Worm (Caenorhabditis elegans) whole organism, L2 larva: ENCODE results near the gene pad-2.

ENCODE experiments used
- R02D3.7 ChIP-seq: fragments of 150-350 bp; optimal IDR thresholded peaks from 2 replicates; lab custom pipeline; 2014; ENCODE audit warnings: missing biosample characterization, missing genetic modification characterization
- Y55F3AM.14 ChIP-seq: fragments of 200-800 bp; sonication (Bioruptor generic); optimal IDR thresholded peaks from 2 replicates; lab custom pipeline; 2018; ENCODE audit warnings: mild to moderate bottlenecking, missing genetic modification characterization, missing compliant biosample characterization
- alr-1 ChIP-seq: fragments of 150-350 bp; optimal IDR thresholded peaks from 2 replicates; lab custom pipeline; 2014; ENCODE audit warnings: missing biosample characterization, missing genetic modification characterization
- aly-2 ChIP-seq: fragments of 150-350 bp; optimal IDR thresholded peaks from 2 replicates; lab custom pipeline; 2014; ENCODE audit warnings: missing biosample characterization, missing genetic modification characterization
- ama-1 ChIP-seq: fragments of 150-350 bp; optimal IDR thresholded peaks from 2 replicates; lab custom pipeline; 2018; ENCODE audit warnings: inconsistent platforms
- ceh-82 ChIP-seq: fragments of 150-350 bp; optimal IDR thresholded peaks from 2 replicates; lab custom pipeline; 2014; ENCODE audit warnings: missing biosample characterization, missing genetic modification characterization
- elt-3 ChIP-seq: sonication (generic microtip); optimal IDR thresholded peaks from 2 replicates; lab custom pipeline; 2017; ENCODE audit warnings: missing biosample characterization, missing genetic modification characterization
- lin-13 ChIP-seq: fragments of 150-350 bp; optimal IDR thresholded peaks from 2 replicates; lab custom pipeline; 2014; ENCODE audit warnings: missing biosample characterization, missing genetic modification reagents, missing genetic modification characterization
- lsy-2 ChIP-seq, 2 experiments: fragments of 150-350 bp in 1 of 2; sonication (generic microtip) in 1 of 2; optimal IDR thresholded peaks; 2 replicates each; lab custom pipeline; 2014 to 2017; ENCODE audit warnings: missing biosample characterization in 2 of 2, missing genetic modification characterization in 2 of 2
- nhr-12 ChIP-seq: fragments of 150-350 bp; optimal IDR thresholded peaks from 2 replicates; lab custom pipeline; 2014; ENCODE audit warnings: missing biosample characterization, missing genetic modification characterization
- nhr-6 ChIP-seq: fragments of 150-350 bp; optimal IDR thresholded peaks from 2 replicates; lab custom pipeline; 2014; ENCODE audit warnings: missing biosample characterization, missing genetic modification characterization
- snpc-4 ChIP-seq: fragments of 150-350 bp; optimal IDR thresholded peaks from 2 replicates; lab custom pipeline; 2014; ENCODE audit warnings: missing biosample characterization, missing genetic modification characterization
- unc-62 ChIP-seq: fragments of 150-350 bp; optimal IDR thresholded peaks from 2 replicates; lab custom pipeline; 2014; ENCODE audit warnings: missing biosample characterization, missing genetic modification reagents, missing genetic modification characterization
- ztf-4 ChIP-seq: fragments of 150-350 bp; optimal IDR thresholded peaks from 2 replicates; lab custom pipeline; 2014; ENCODE audit warnings: missing biosample characterization, missing genetic modification characterization

ce11 chrIII:10330372-10331062 lies 51.6 kb downstream of the pad-2 start, which contains the start of gene nex-2:
- no peak for TF ChIP-seq ztf-4 (tag; lab: Kevin White, UChicago)
- no peak for TF ChIP-seq ama-1 (lab: Kevin White, UChicago)
- no peak for TF ChIP-seq Y55F3AM.14
- no peak for TF ChIP-seq snpc-4 (tag; lab: Kevin White, UChicago)
- no peak for TF ChIP-seq lsy-2 (tag; optimal IDR thresholded peaks at IDR 0.05; lab: Kevin White, UChicago)
- TF ChIP-seq elt-3, result no peak
- no peak for TF ChIP-seq nhr-6 (tag; lab: Kevin White, UChicago)
- no peak for TF ChIP-seq ceh-82
- TF ChIP-seq unc-62 (GFP tag; lab: Kevin White, UChicago), result no peak
- no peak for TF ChIP-seq aly-2 (tag; lab: Kevin White, UChicago)
- TF ChIP-seq nhr-12, result no peak
- no peak for TF ChIP-seq lin-13
- TF ChIP-seq alr-1 (tag; lab: Kevin White, UChicago), result no peak
- no peak for TF ChIP-seq R02D3.7 (tag; lab: Kevin White, UChicago)
